Fruit fly (Drosophila melanogaster) Kc167 (cell line): Measurements from ENCODE around the gene Ttc19.

Source experiments
- Myc ChIP-seq: fragments of >200 bp; optimal IDR thresholded peaks from 2 replicates; lab custom pipeline; 2017; ENCODE audit warnings: missing external identifiers
- ttk ChIP-seq: sonication (Bioruptor generic); optimal IDR thresholded peaks from 2 replicates; lab custom pipeline; 2017; ENCODE audit warnings: missing external identifiers

- TF ChIP-seq ttk (lab: Kevin White, UChicago) (no peak), Myc (no peak)
Measured at dm6 chr2L:19063090-19063692, 18.2 kb upstream of the Ttc19 start, which contains the start of gene Dus4.
